Fruit fly (Drosophila melanogaster) whole organism, embryonic: Measurements from ENCODE around the gene CG42529.

Source experiments
- Adf1 ChIP-seq: fragments of 200-800 bp; sonication (Bioruptor generic); IDR thresholded peaks from 2 replicates; pipeline ENCODE4 v1.3.6; 2022; ENCODE audit warnings: missing biosample characterization, missing genetic modification characterization
- Awh ChIP-seq: fragments of 200-800 bp; sonication (Bioruptor generic); IDR thresholded peaks from 2 replicates; pipeline ENCODE4, ENCODE4 v1.3.6; 2022; ENCODE audit warnings: missing biosample characterization, missing genetic modification characterization
- BEAF-32 ChIP-seq: fragments of 200-800 bp; sonication (Bioruptor generic); optimal IDR thresholded peaks from 3 replicates; lab custom pipeline; 2017; ENCODE audit warnings: missing biosample characterization, missing genetic modification characterization, mild to moderate bottlenecking, moderate library complexity, missing genetic modification reagents
- C15 ChIP-seq: fragments of 200-800 bp; sonication (Bioruptor generic); IDR thresholded peaks from 3 replicates; pipeline ENCODE4 v1.3.6; 2022; ENCODE audit warnings: missing biosample characterization, missing genetic modification characterization
- CG10366 ChIP-seq: fragments of 200-800 bp; sonication (Bioruptor generic); IDR thresholded peaks from 2 replicates; pipeline ENCODE4 v1.3.6; 2022; ENCODE audit warnings: missing biosample characterization, missing genetic modification characterization
- CG11504 ChIP-seq: fragments of 200-800 bp; sonication (Bioruptor generic); optimal IDR thresholded peaks from 3 replicates; lab custom pipeline; 2019; ENCODE audit warnings: missing biosample characterization, mild to moderate bottlenecking, missing genetic modification characterization, moderate library complexity
- CG12236 ChIP-seq: fragments of 200-800 bp; sonication (Bioruptor generic); optimal IDR thresholded peaks from 2 replicates; lab custom pipeline; 2016; ENCODE audit warnings: missing biosample characterization, missing genetic modification characterization
- CG13296 ChIP-seq: fragments of 200-800 bp; sonication (Bioruptor generic); optimal IDR thresholded peaks from 3 replicates; lab custom pipeline; 2018; ENCODE audit warnings: missing biosample characterization, mild to moderate bottlenecking, missing genetic modification characterization
- CG13894 ChIP-seq: fragments of 200-800 bp; sonication (Bioruptor generic); optimal IDR thresholded peaks from 3 replicates; lab custom pipeline; 2018; ENCODE audit warnings: missing biosample characterization, mild to moderate bottlenecking, missing genetic modification characterization, moderate library complexity
- CG15269 ChIP-seq: fragments of 200-800 bp; sonication (Bioruptor generic); optimal IDR thresholded peaks from 2 replicates; lab custom pipeline; 2018; ENCODE audit warnings: missing biosample characterization, mild to moderate bottlenecking, missing genetic modification characterization, moderate library complexity
- CG15479 ChIP-seq: fragments of 200-800 bp; sonication (Bioruptor generic); optimal IDR thresholded peaks from 3 replicates; lab custom pipeline; 2019; ENCODE audit warnings: missing biosample characterization, mild to moderate bottlenecking, missing genetic modification characterization, moderate library complexity
- CG30403 ChIP-seq: fragments of 200-800 bp; sonication (Bioruptor generic); optimal IDR thresholded peaks from 3 replicates; lab custom pipeline; 2016; ENCODE audit warnings: missing biosample characterization, missing genetic modification characterization
- CG32532 ChIP-seq: fragments of 200-800 bp; sonication (Bioruptor generic); IDR thresholded peaks from 2 replicates; pipeline ENCODE4 v1.3.6; 2022; ENCODE audit warnings: missing biosample characterization, missing genetic modification characterization
- CG42726 ChIP-seq: fragments of 200-800 bp; sonication (Bioruptor generic); IDR thresholded peaks from 2 replicates; pipeline ENCODE4 v1.3.6; 2022; ENCODE audit warnings: missing biosample characterization, missing genetic modification characterization; ENCODE audit not compliant: partially characterized antibody
- CG6254 ChIP-seq: fragments of 200-800 bp; sonication (Bioruptor generic); optimal IDR thresholded peaks from 3 replicates; lab custom pipeline; 2017; ENCODE audit warnings: mild to moderate bottlenecking, missing biosample characterization, missing genetic modification reagents, missing genetic modification characterization
- CG6272 ChIP-seq: fragments of 200-800 bp; sonication (Bioruptor generic); IDR thresholded peaks from 2 replicates; pipeline ENCODE4 v1.3.6; 2022; ENCODE audit warnings: missing biosample characterization, missing genetic modification characterization
- CG8478 ChIP-seq: fragments of >200 bp; optimal IDR thresholded peaks from 2 replicates; lab custom pipeline; 2018
- CrebB ChIP-seq: fragments of 200-800 bp; sonication (Bioruptor generic); optimal IDR thresholded peaks from 3 replicates; lab custom pipeline; 2018; ENCODE audit warnings: missing biosample characterization, mild to moderate bottlenecking, missing genetic modification characterization
- Drgx ChIP-seq: fragments of 200-800 bp; sonication (Bioruptor generic); IDR thresholded peaks from 2 replicates; pipeline ENCODE4 v1.3.6; 2022; ENCODE audit warnings: missing biosample characterization, missing genetic modification characterization
- Fer1 ChIP-seq: fragments of 200-800 bp; sonication (Bioruptor generic); optimal IDR thresholded peaks from 2 replicates; lab custom pipeline; 2017; ENCODE audit warnings: missing biosample characterization, mild to moderate bottlenecking, missing genetic modification characterization
- HHEX ChIP-seq: fragments of 200-800 bp; sonication (Bioruptor generic); optimal IDR thresholded peaks from 3 replicates; lab custom pipeline; 2017; ENCODE audit warnings: missing biosample characterization, mild to moderate bottlenecking, missing genetic modification characterization, missing genetic modification reagents
- HLH3B ChIP-seq: fragments of 200-800 bp; sonication (Bioruptor generic); IDR thresholded peaks from 2 replicates; pipeline ENCODE4 v1.3.6; 2022; ENCODE audit warnings: missing biosample characterization, missing genetic modification characterization
- Med ChIP-seq: fragments of 200-800 bp; sonication (Bioruptor generic); peaks from one replicate; lab custom pipeline; 2016; ENCODE audit warnings: missing biosample characterization, missing genetic modification characterization, mild to moderate bottlenecking, inconsistent platforms, moderate library complexity
- NFAT ChIP-seq: fragments of 200-800 bp; sonication (Bioruptor generic); IDR thresholded peaks from 2 replicates; pipeline ENCODE4 v1.3.6; 2022; ENCODE audit warnings: missing biosample characterization, missing genetic modification characterization
- Oli ChIP-seq: fragments of 200-800 bp; sonication (Bioruptor generic); optimal IDR thresholded peaks from 2 replicates; lab custom pipeline; 2018; ENCODE audit warnings: missing biosample characterization, mild to moderate bottlenecking, missing genetic modification characterization, moderate library complexity
- Pdp1 ChIP-seq, 2 experiments: fragments of 200-800 bp; sonication (Bioruptor generic); optimal IDR thresholded peaks; 3 replicates each; lab custom pipeline; 2016; ENCODE audit warnings: missing biosample characterization in 2 of 2, missing genetic modification characterization in 2 of 2, mild to moderate bottlenecking in 1 of 2, moderate library complexity in 1 of 2
- Sox102F ChIP-seq: fragments of 200-800 bp; sonication (Bioruptor generic); optimal IDR thresholded peaks from 2 replicates; lab custom pipeline; 2018; ENCODE audit warnings: missing biosample characterization, mild to moderate bottlenecking, missing genetic modification characterization, moderate library complexity
- Ssrp ChIP-seq: fragments of 200-800 bp; sonication (Bioruptor generic); optimal IDR thresholded peaks from 2 replicates; lab custom pipeline; 2018; ENCODE audit warnings: missing biosample characterization, mild to moderate bottlenecking, missing genetic modification characterization, moderate library complexity
- abd-A ChIP-seq: fragments of 200-800 bp; sonication (Bioruptor generic); optimal IDR thresholded peaks from 3 replicates; lab custom pipeline; 2019; ENCODE audit warnings: missing biosample characterization, mild to moderate bottlenecking, missing genetic modification characterization, moderate library complexity
- al ChIP-seq: fragments of 200-800 bp; sonication (Bioruptor generic); IDR thresholded peaks from 2 replicates; pipeline ENCODE4 v1.3.6; 2022; ENCODE audit warnings: missing biosample characterization, missing genetic modification characterization
- crol ChIP-seq: fragments of 200-800 bp; sonication (Bioruptor generic); IDR thresholded peaks from 2 replicates; pipeline ENCODE4 v1.3.6; 2022; ENCODE audit warnings: missing biosample characterization, missing genetic modification characterization
- dm ChIP-seq: fragments of 200-800 bp; sonication (Bioruptor generic); optimal IDR thresholded peaks from 3 replicates; lab custom pipeline; 2016; ENCODE audit warnings: missing biosample characterization, missing genetic modification characterization
- dmrt11E ChIP-seq: fragments of 200-800 bp; sonication (Bioruptor generic); optimal IDR thresholded peaks from 3 replicates; lab custom pipeline; 2018; ENCODE audit warnings: missing biosample characterization, mild to moderate bottlenecking, missing genetic modification characterization, moderate library complexity
- dmrt99B ChIP-seq: fragments of 200-800 bp; sonication (Bioruptor generic); optimal IDR thresholded peaks from 2 replicates; lab custom pipeline; 2018; ENCODE audit warnings: missing biosample characterization, mild to moderate bottlenecking, missing genetic modification characterization, moderate library complexity
- dysf ChIP-seq: fragments of 200-800 bp; sonication (Bioruptor generic); IDR thresholded peaks from 3 replicates; pipeline ENCODE4 v1.3.6; 2022; ENCODE audit warnings: missing biosample characterization, missing genetic modification characterization
- esg ChIP-seq: fragments of 200-800 bp; sonication (Bioruptor generic); conservative IDR thresholded peaks from 2 replicates; pipeline ENCODE4 v1.3.6; 2022; ENCODE audit warnings: missing biosample characterization, missing genetic modification characterization
- gce ChIP-seq: fragments of 200-800 bp; sonication (Bioruptor generic); IDR thresholded peaks from 3 replicates; pipeline ENCODE4 v1.3.6; 2022; ENCODE audit warnings: missing biosample characterization, missing genetic modification characterization
- gem ChIP-seq: fragments of 200-800 bp; sonication (Bioruptor generic); optimal IDR thresholded peaks from 2 replicates; lab custom pipeline; 2019; ENCODE audit warnings: missing biosample characterization, mild to moderate bottlenecking, missing genetic modification characterization, moderate library complexity
- grau ChIP-seq: fragments of 200-800 bp; optimal IDR thresholded peaks from 3 replicates; lab custom pipeline; 2019; ENCODE audit warnings: missing biosample characterization, mild to moderate bottlenecking, missing genetic modification characterization, moderate library complexity
- hkb ChIP-seq, 2 experiments: fragments of 200-800 bp in 1 of 2; fragments of >200 bp in 1 of 2; sonication (Bioruptor generic) in 1 of 2; IDR thresholded peaks in 1 of 2; optimal IDR thresholded peaks in 1 of 2; 2 replicates each; pipeline versions ENCODE4 v1.3.6 to Lab custom; 2017 to 2022; ENCODE audit warnings: missing biosample characterization in 1 of 2, missing genetic modification characterization in 1 of 2
- kah ChIP-seq: fragments of 200-800 bp; sonication (Bioruptor generic); optimal IDR thresholded peaks from 2 replicates; lab custom pipeline; 2018; ENCODE audit warnings: missing biosample characterization, mild to moderate bottlenecking, missing genetic modification characterization
- kni ChIP-seq: fragments of 200-800 bp; sonication (Bioruptor generic); optimal IDR thresholded peaks from 3 replicates; lab custom pipeline; 2017; ENCODE audit warnings: mild to moderate bottlenecking, missing biosample characterization, missing genetic modification reagents, missing genetic modification characterization
- lab ChIP-seq: fragments of 200-800 bp; sonication (Bioruptor generic); optimal IDR thresholded peaks from 3 replicates; lab custom pipeline; 2017; ENCODE audit warnings: missing biosample characterization, missing genetic modification characterization, mild to moderate bottlenecking, moderate library complexity, missing genetic modification reagents
- lmd ChIP-seq: fragments of 200-800 bp; sonication (Bioruptor generic); IDR thresholded peaks from 2 replicates; pipeline ENCODE4 v1.3.6; 2022; ENCODE audit warnings: missing biosample characterization, missing genetic modification characterization
- oc ChIP-seq: fragments of 200-800 bp; sonication (Bioruptor generic); optimal IDR thresholded peaks from 2 replicates; lab custom pipeline; 2018; ENCODE audit warnings: missing biosample characterization, mild to moderate bottlenecking, missing genetic modification characterization, moderate library complexity
- pros ChIP-seq: fragments of 200-800 bp; sonication (Bioruptor generic); optimal IDR thresholded peaks from 3 replicates; lab custom pipeline; 2019; ENCODE audit warnings: missing biosample characterization, mild to moderate bottlenecking, missing genetic modification characterization, moderate library complexity
- salm ChIP-seq: fragments of 200-800 bp; sonication (Bioruptor generic); optimal IDR thresholded peaks from 2 replicates; lab custom pipeline; 2018; ENCODE audit warnings: missing biosample characterization, mild to moderate bottlenecking, missing genetic modification characterization
- vvl ChIP-seq: fragments of 200-800 bp; sonication (Bioruptor generic); IDR thresholded peaks from 2 replicates; pipeline ENCODE4 v1.3.6; 2022; ENCODE audit warnings: missing biosample characterization, missing genetic modification characterization

Gene CG42529

DNA sequence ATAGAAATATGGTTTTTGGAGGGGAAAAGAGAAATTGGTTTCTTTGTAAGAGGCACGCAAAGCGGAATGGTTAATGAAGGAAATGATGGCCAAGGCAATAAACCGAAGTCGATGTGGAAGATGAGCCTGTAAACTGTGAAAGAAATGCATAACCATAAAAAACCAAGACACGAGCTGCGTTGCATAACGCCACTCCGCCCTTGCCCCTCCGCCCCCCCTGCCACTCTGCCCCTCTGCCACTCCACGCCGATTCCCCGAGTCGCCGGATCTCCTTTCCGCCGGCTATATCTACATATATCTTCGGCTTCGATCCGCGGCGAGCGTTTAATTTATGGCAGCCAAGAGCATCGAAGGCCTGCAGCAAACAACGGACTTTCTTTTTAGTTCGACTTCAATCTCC, 30.1 kb upstream of the CG42529 start:
- peak; percentile 83 for TF ChIP-seq oc (tag; lab: Kevin White, UChicago)
- peak; percentile 83 for TF ChIP-seq crol (GFP tag; lab: Robert Waterston, UW)
- peak; percentile 51; the same call in 1 of the 2 replicates for TF ChIP-seq vvl (GFP tag; lab: Robert Waterston, UW)
- peak; percentile 82 for TF ChIP-seq abd-A (tag; lab: Kevin White, UChicago)
- peak in 1 of 2 experiments; percentile 15 for TF ChIP-seq Pdp1 (GFP tag; optimal IDR thresholded peaks at IDR 0.05; lab: Kevin White, UChicago)
- TF ChIP-seq Awh, result peak; percentile 38; the same call in 1 of the 2 replicates
- TF ChIP-seq CG15479 (GFP tag; lab: Kevin White, UChicago), result no peak
- peak; percentile 48 for TF ChIP-seq kni (GFP tag; lab: Kevin White, UChicago)
- TF ChIP-seq CG13894 (tag; lab: Kevin White, UChicago), result no peak
- no peak for TF ChIP-seq hkb (optimal IDR thresholded peaks at IDR 0.05; lab: Kevin White, UChicago)
- no peak for TF ChIP-seq hkb (GFP tag; IDR thresholded peaks at IDR 0.05; lab: Robert Waterston, UW)
- TF ChIP-seq pros, result peak; percentile 73
- TF ChIP-seq NFAT, result no peak
- no peak for TF ChIP-seq BEAF-32 (GFP tag; lab: Kevin White, UChicago)
- no peak for TF ChIP-seq CG15269 (tag; lab: Kevin White, UChicago)

DNA sequence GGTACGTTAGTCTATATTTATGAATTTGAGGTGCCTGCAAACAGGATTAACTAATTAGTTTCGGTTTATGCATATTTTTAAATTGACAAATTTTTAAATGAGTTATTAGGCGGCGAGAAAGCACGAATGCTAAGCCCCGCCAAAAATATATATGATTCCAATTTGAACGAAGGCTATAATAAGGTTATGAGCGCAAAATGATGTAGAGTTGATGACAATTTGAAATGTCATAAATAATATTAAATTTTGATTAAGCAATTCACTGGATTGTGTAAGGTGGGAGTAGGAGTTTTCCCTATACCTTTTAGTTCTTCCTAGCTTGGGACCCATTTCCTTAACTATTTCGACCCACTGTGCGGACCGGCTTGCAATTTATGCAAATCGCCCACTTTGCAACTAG, 29.1 kb upstream of the CG42529 start:
- TF ChIP-seq CG13296 (no peak), dysf (GFP tag; lab: Robert Waterston, UW) (peak; percentile 39; the same call in 1 of the 3 replicates), CG30403 (GFP tag; lab: Kevin White, UChicago) (peak; percentile 10), salm (tag; lab: Kevin White, UChicago) (no peak), dm (GFP tag; lab: Kevin White, UChicago) (no peak), esg (GFP tag; lab: Robert Waterston, UW) (peak; percentile 27; the same call in 1 of the 2 replicates), Pdp1 (GFP tag; optimal IDR thresholded peaks at IDR 0.05; lab: Kevin White, UChicago) (peak in 1 of 2 experiments; percentile 2), Drgx (GFP tag; lab: Robert Waterston, UW) (peak; percentile 68), grau (tag; lab: Kevin White, UChicago) (peak; percentile 2), gem (tag; lab: Kevin White, UChicago) (peak; percentile 32), Med (peak; percentile 60), HHEX (GFP tag; lab: Kevin White, UChicago) (no peak), CG42726 (no peak), CG32532 (GFP tag; lab: Robert Waterston, UW) (no peak), kah (GFP tag; lab: Kevin White, UChicago) (no peak), Adf1 (GFP tag; lab: Robert Waterston, UW) (no peak), CG8478 (lab: Kevin White, UChicago) (no peak), HLH3B (GFP tag; lab: Robert Waterston, UW) (0 out of 2 replicates have a peak, but pooled peaks have one; percentile 16), CG12236 (GFP tag; lab: Kevin White, UChicago) (no peak), CG10366 (GFP tag; lab: Robert Waterston, UW) (0 out of 2 replicates have a peak, but pooled peaks have one; percentile 18), al (GFP tag; lab: Robert Waterston, UW) (peak; percentile 40; the same call in 1 of the 2 replicates), dmrt11E (no peak), Fer1 (GFP tag; lab: Kevin White, UChicago) (no peak), Sox102F (GFP tag; lab: Kevin White, UChicago) (peak; percentile 23), lab (GFP tag; lab: Kevin White, UChicago) (peak; percentile 18), lmd (peak; percentile 26; the same call in 1 of the 2 replicates), C15 (GFP tag; lab: Robert Waterston, UW) (0 out of 3 replicates have a peak, but pooled peaks have one; percentile 23), CG11504 (tag; lab: Kevin White, UChicago) (peak; percentile 29), Ssrp (tag; lab: Kevin White, UChicago) (no peak), CG6254 (GFP tag; lab: Kevin White, UChicago) (no peak), dmrt99B (tag; lab: Kevin White, UChicago) (peak; percentile 33), Oli (tag; lab: Kevin White, UChicago) (peak; percentile 9), CrebB (tag; lab: Kevin White, UChicago) (no peak), CG15269 (tag; lab: Kevin White, UChicago) (peak; percentile 14), gce (no peak), CG6272 (no peak)
